Fruit fly (Drosophila melanogaster): Measurements from ENCODE around the gene Cyp4d2.

The Cyp4d2 gene

DNA sequence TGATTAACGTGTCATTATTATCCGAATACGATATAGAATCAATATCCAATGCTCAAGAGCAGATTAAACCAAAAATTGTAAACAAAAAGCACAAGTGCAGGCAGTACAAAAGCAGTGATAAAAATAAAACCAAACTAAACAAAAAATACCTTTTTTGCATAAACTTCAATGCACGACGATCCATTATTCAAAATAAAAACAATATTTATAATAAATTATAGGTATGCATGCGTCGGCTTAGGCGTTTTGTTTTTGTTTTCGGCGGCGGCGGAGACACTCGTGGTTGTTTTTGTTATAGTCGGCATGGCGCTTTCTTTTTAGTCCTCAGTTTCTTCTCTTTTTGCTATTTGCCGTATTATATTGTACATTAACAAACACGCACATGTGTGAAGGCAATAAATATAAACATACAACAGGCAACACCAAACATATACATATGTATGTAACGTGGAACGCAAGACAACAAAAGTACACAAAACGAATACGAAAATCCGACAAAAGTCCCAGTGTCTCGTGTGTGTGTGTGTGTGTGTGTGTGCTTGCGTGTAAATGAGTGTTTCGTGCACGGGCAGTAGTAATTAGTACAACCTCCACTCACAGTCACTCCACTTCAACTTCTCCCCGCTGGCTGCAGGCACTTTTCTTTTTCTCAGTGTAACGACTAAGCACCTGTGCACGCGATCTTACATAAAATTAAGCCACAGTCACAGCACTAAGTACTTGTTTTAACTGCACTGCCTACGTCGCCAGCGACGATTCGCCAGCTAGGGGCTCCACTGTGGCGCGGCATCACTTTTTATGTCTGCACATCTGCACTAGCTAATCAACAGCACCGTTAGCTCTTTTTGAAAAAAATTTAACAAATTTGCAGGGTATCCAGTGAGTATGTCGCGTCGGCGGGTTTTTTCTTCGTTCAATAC, 39.7 kb upstream of the Cyp4d2 start (continued):
- TF ChIP-seq CG1792 (GFP tag; optimal IDR thresholded peaks at IDR 0.05) (peak; percentile 17), Hr78 (GFP tag; optimal IDR thresholded peaks at IDR 0.05) (no peak), CG10209 (GFP tag; optimal IDR thresholded peaks at IDR 0.05) (peak; percentile 3), cas (GFP tag; IDR thresholded peaks at IDR 0.05) (no peak), Fer2 (tag; optimal IDR thresholded peaks at IDR 0.05) (no peak), Gug (GFP tag; IDR thresholded peaks at IDR 0.05) (peak; percentile 65; the same call in 3 of the 4 replicates), vvl (GFP tag; IDR thresholded peaks at IDR 0.05) (no peak), lbe (GFP tag; optimal IDR thresholded peaks at IDR 0.05) (no peak), CG7839 (tag; optimal IDR thresholded peaks at IDR 0.05) (peak; percentile 54), CG16813 (GFP tag; IDR thresholded peaks at IDR 0.05; ENCODE audit: partially characterized antibody) (no peak), CG7556 (GFP tag; optimal IDR thresholded peaks at IDR 0.05) (no peak), salm (tag; optimal IDR thresholded peaks at IDR 0.05) (no peak), corto (GFP tag; optimal IDR thresholded peaks at IDR 0.05) (no peak), CG1602 (GFP tag; optimal IDR thresholded peaks at IDR 0.05) (no peak), CG32772 (GFP tag; IDR thresholded peaks at IDR 0.05) (peak; percentile 42; the same call in 1 of the 2 replicates), Atf3 (GFP tag; optimal IDR thresholded peaks at IDR 0.05) (no peak), CG18011 (GFP tag; optimal IDR thresholded peaks at IDR 0.05) (no peak), CG33213 (GFP tag; optimal IDR thresholded peaks at IDR 0.05) (no peak), CG18619 (GFP tag; optimal IDR thresholded peaks at IDR 0.05) (peak; percentile 27), CG2202 (tag; optimal IDR thresholded peaks at IDR 0.05) (no peak), NK7.1 (GFP tag; optimal IDR thresholded peaks at IDR 0.05) (no peak), CG11247 (GFP tag; IDR thresholded peaks at IDR 0.05) (peak; percentile 43), CG11695 (GFP tag; IDR thresholded peaks at IDR 0.05) (peak; percentile 23; the same call in 1 of the 3 replicates), ems (GFP tag; optimal IDR thresholded peaks at IDR 0.05) (no peak), h (optimal IDR thresholded peaks at IDR 0.05) (no peak), pho (GFP tag; optimal IDR thresholded peaks at IDR 0.05) (peak; percentile 27), bbx (GFP tag; IDR thresholded peaks at IDR 0.05; ENCODE audit: partially characterized antibody) (no peak), CHES-1-like (GFP tag; optimal IDR thresholded peaks at IDR 0.05) (peak; percentile 14), CG3065 (GFP tag; optimal IDR thresholded peaks at IDR 0.05) (no peak), vnd (GFP tag; IDR thresholded peaks at IDR 0.05; ENCODE audit: partially characterized antibody) (0 out of 3 replicates have a peak, but pooled peaks have one; percentile 5), Bteb2 (GFP tag; optimal IDR thresholded peaks at IDR 0.05) (no peak), CG2712 (tag; optimal IDR thresholded peaks at IDR 0.05) (no peak), Ada2b (GFP tag; IDR thresholded peaks at IDR 0.05) (no peak), CG10565 (GFP tag; optimal IDR thresholded peaks at IDR 0.05) (no peak), MTF-1 (GFP tag; optimal IDR thresholded peaks at IDR 0.05; ENCODE audit: borderline replicate concordance) (no peak), bab2 (GFP tag; optimal IDR thresholded peaks at IDR 0.05) (peak; percentile 49), fd102C (GFP tag; optimal IDR thresholded peaks at IDR 0.05) (no peak), Stat92E (GFP tag; optimal IDR thresholded peaks at IDR 0.05) (no peak), CG10366 (GFP tag; IDR thresholded peaks at IDR 0.05) (peak; percentile 39; the same call in 1 of the 2 replicates), gce (GFP tag; IDR thresholded peaks at IDR 0.05) (no peak), dati (GFP tag; IDR thresholded peaks at IDR 0.05) (no peak), CG15011 (GFP tag; optimal IDR thresholded peaks at IDR 0.05) (no peak), pnt (GFP tag; optimal IDR thresholded peaks at IDR 0.05) (peak; percentile 42), Fer1 (GFP tag; optimal IDR thresholded peaks at IDR 0.05) (no peak), tap (tag; optimal IDR thresholded peaks at IDR 0.05) (no peak), Optix (GFP tag; IDR thresholded peaks at IDR 0.05) (no peak), CG30403 (GFP tag; optimal IDR thresholded peaks at IDR 0.05) (peak; percentile 56), CG11085 (GFP tag; IDR thresholded peaks at IDR 0.05) (no peak), kay (GFP tag; optimal IDR thresholded peaks at IDR 0.05) (no peak)

Measured in whole organism, embryonic.